Fruit fly (Drosophila melanogaster): ENCODE results near the gene Mrp4.

Mrp4 gene

dm6 chr3R:11619709-11620409, 50.8 kb downstream of the Mrp4 start, which contains the start of the genes Jupiter and CG14710 (continued):
- TF ChIP-seq pfk (GFP tag; optimal IDR thresholded peaks at IDR 0.05) (peak; percentile 39), CG17186 (GFP tag; optimal IDR thresholded peaks at IDR 0.05) (peak; percentile 18), sc (optimal IDR thresholded peaks at IDR 0.05) (no peak), sc (GFP tag; optimal IDR thresholded peaks at IDR 0.05) (no peak), vfl (GFP tag; optimal IDR thresholded peaks at IDR 0.05) (peak; percentile 75), Sin3A (optimal IDR thresholded peaks at IDR 0.05) (peak; percentile 81), abd-A (tag; optimal IDR thresholded peaks at IDR 0.05) (no peak), CG4282 (GFP tag; optimal IDR thresholded peaks at IDR 0.05) (peak; percentile 15), Hmx (GFP tag; optimal IDR thresholded peaks at IDR 0.05) (no peak), onecut (GFP tag; IDR thresholded peaks at IDR 0.05) (peak; percentile 11; the same call in 1 of the 2 replicates), slbo (GFP tag; IDR thresholded peaks at IDR 0.05) (peak; percentile 92), rib (GFP tag; IDR thresholded peaks at IDR 0.05) (0 out of 2 replicates have a peak, but pooled peaks have one; percentile 49), CG32772 (GFP tag; IDR thresholded peaks at IDR 0.05) (peak; percentile 68), Meics (GFP tag; optimal IDR thresholded peaks at IDR 0.05) (peak; percentile 43), bab2 (GFP tag; optimal IDR thresholded peaks at IDR 0.05) (peak; percentile 86), jing (GFP tag; optimal IDR thresholded peaks at IDR 0.05) (peak; percentile 13), mirr (GFP tag; optimal IDR thresholded peaks at IDR 0.05) (peak; percentile 26), ERR (GFP tag; optimal IDR thresholded peaks at IDR 0.05) (peak; percentile 78), sisA (GFP tag; IDR thresholded peaks at IDR 0.05) (peak; percentile 72), CG15073 (GFP tag; optimal IDR thresholded peaks at IDR 0.05) (no peak), ewg (GFP tag; optimal IDR thresholded peaks at IDR 0.05) (peak; percentile 70), ci (GFP tag; IDR thresholded peaks at IDR 0.05) (peak; percentile 77), cg (GFP tag; optimal IDR thresholded peaks at IDR 0.05) (peak; percentile 78), MTF-1 (GFP tag; optimal IDR thresholded peaks at IDR 0.05; ENCODE audit: borderline replicate concordance) (no peak), CG13894 (tag; optimal IDR thresholded peaks at IDR 0.05) (peak; percentile 78), nom (GFP tag; optimal IDR thresholded peaks at IDR 0.05) (peak; percentile 70), lbe (GFP tag; optimal IDR thresholded peaks at IDR 0.05) (peak; percentile 46), Trl (optimal IDR thresholded peaks at IDR 0.05) (no peak), Trl (GFP tag; optimal IDR thresholded peaks at IDR 0.05) (peak; percentile 86), CG15479 (GFP tag; optimal IDR thresholded peaks at IDR 0.05) (peak; percentile 4), az2 (GFP tag; optimal IDR thresholded peaks at IDR 0.05) (peak; percentile 68), Aef1 (GFP tag; IDR thresholded peaks at IDR 0.05) (peak; percentile 77), Side (GFP tag; optimal IDR thresholded peaks at IDR 0.05) (peak; percentile 53), CG10431 (GFP tag; optimal IDR thresholded peaks at IDR 0.05) (peak; percentile 31), CG8765 (GFP tag; IDR thresholded peaks at IDR 0.05) (peak; percentile 69; the same call in 1 of the 2 replicates), vvl (GFP tag; IDR thresholded peaks at IDR 0.05) (peak; percentile 91), CG6765 (GFP tag; optimal IDR thresholded peaks at IDR 0.05) (no peak), Lpt (GFP tag; optimal IDR thresholded peaks at IDR 0.05) (no peak), Dek (tag; optimal IDR thresholded peaks at IDR 0.05) (peak; percentile 66), crc (GFP tag; optimal IDR thresholded peaks at IDR 0.05) (no peak), CG17829 (tag; optimal IDR thresholded peaks at IDR 0.05) (peak; percentile 76), pho (GFP tag; optimal IDR thresholded peaks at IDR 0.05) (peak; percentile 78), Six4 (GFP tag; optimal IDR thresholded peaks at IDR 0.05) (no peak), Spps (tag; optimal IDR thresholded peaks at IDR 0.05) (no peak), prd (optimal IDR thresholded peaks at IDR 0.05) (no peak), prd (GFP tag; IDR thresholded peaks at IDR 0.05) (peak; percentile 84), Dfd (GFP tag; optimal IDR thresholded peaks at IDR 0.05) (no peak), CG10321 (GFP tag; IDR thresholded peaks at IDR 0.05) (no peak), dm (GFP tag; optimal IDR thresholded peaks at IDR 0.05) (peak; percentile 80), Dad (GFP tag; optimal IDR thresholded peaks at IDR 0.05) (peak; percentile 79), C15 (GFP tag; IDR thresholded peaks at IDR 0.05) (no peak), Ssrp (tag; optimal IDR thresholded peaks at IDR 0.05) (peak; percentile 40)
